Fruit fly (Drosophila melanogaster) whole organism, wandering third instar larva: ENCODE results near the gene CG31624.
A peak's percentile ranks its signal among the peaks of the same experiment; 100 is the strongest.

Experiments used
- Abd-B ChIP-seq: fragments of >200 bp; optimal IDR thresholded peaks from 2 replicates; lab custom pipeline; 2017; ENCODE audit warnings: missing biosample characterization, missing genetic modification characterization
- CG32264 ChIP-seq: fragments of 200-800 bp; sonication (Bioruptor generic); optimal IDR thresholded peaks from 2 replicates; lab custom pipeline; 2016; ENCODE audit warnings: missing biosample characterization, missing genetic modification characterization
- CG9705 ChIP-seq: fragments of 200-800 bp; sonication (Bioruptor generic); optimal IDR thresholded peaks from 2 replicates; lab custom pipeline; 2018; ENCODE audit warnings: missing biosample characterization, mild to moderate bottlenecking, missing genetic modification characterization
- Dfd ChIP-seq: fragments of >200 bp; optimal IDR thresholded peaks from 2 replicates; lab custom pipeline; 2017; ENCODE audit warnings: missing biosample characterization, missing genetic modification characterization
- Dif ChIP-seq: fragments of 200-275, 200-300 bp; sonication (Bioruptor generic); optimal IDR thresholded peaks from 2 replicates; lab custom pipeline; 2018; ENCODE audit warnings: missing biosample characterization, missing genetic modification characterization; ENCODE audit not compliant: partially characterized antibody
- GATAd ChIP-seq: sonication (Bioruptor generic); optimal IDR thresholded peaks from 2 replicates; lab custom pipeline; 2016; ENCODE audit warnings: missing biosample characterization, missing genetic modification characterization
- HLH106 ChIP-seq: fragments of 200-800 bp; optimal IDR thresholded peaks from 3 replicates; lab custom pipeline; 2019; ENCODE audit warnings: missing biosample characterization, mild to moderate bottlenecking, missing genetic modification characterization, moderate library complexity
- Hnf4 ChIP-seq: fragments of 200-800 bp; sonication (Bioruptor generic); optimal IDR thresholded peaks from 2 replicates; lab custom pipeline; 2016; ENCODE audit warnings: missing biosample characterization, mild to moderate bottlenecking, missing genetic modification characterization
- Hr78 ChIP-seq: fragments of >200 bp; optimal IDR thresholded peaks from 2 replicates; lab custom pipeline; 2017; ENCODE audit warnings: missing biosample characterization, missing genetic modification characterization
- Hr83 ChIP-seq: fragments of 200-300 bp; sonication (Bioruptor generic); optimal IDR thresholded peaks from 2 replicates; lab custom pipeline; 2016; ENCODE audit warnings: missing biosample characterization, mild to moderate bottlenecking, missing genetic modification characterization, moderate library complexity; ENCODE audit not compliant: poor library complexity, severe bottlenecking
- Mio ChIP-seq: sonication (Bioruptor generic); optimal IDR thresholded peaks from 2 replicates; lab custom pipeline; 2016; ENCODE audit warnings: missing biosample characterization, missing genetic modification characterization
- Myc ChIP-seq: fragments of >200 bp; optimal IDR thresholded peaks from 2 replicates; lab custom pipeline; 2017
- N ChIP-seq: fragments of >200 bp; optimal IDR thresholded peaks from 2 replicates; lab custom pipeline; 2018; ENCODE audit warnings: missing biosample characterization, missing external identifiers, missing genetic modification characterization
- OdsH ChIP-seq: fragments of 200-800 bp; sonication (Bioruptor generic); optimal IDR thresholded peaks from 2 replicates; lab custom pipeline; 2016; ENCODE audit warnings: missing biosample characterization, mild to moderate bottlenecking, missing genetic modification characterization
- Rel ChIP-seq, 2 experiments: fragments of 200-800 bp; sonication (Bioruptor generic) in 1 of 2; optimal IDR thresholded peaks; 2 replicates in 1 of 2; 3 replicates in 1 of 2; lab custom pipeline; 2016 to 2019; ENCODE audit warnings: mild to moderate bottlenecking in 2 of 2, missing biosample characterization in 2 of 2, missing genetic modification characterization in 2 of 2, moderate library complexity in 1 of 2
- Vsx2 ChIP-seq: fragments of 200-300, 225-300 bp; sonication (Bioruptor generic); optimal IDR thresholded peaks from 2 replicates; lab custom pipeline; 2018; ENCODE audit warnings: missing biosample characterization, missing genetic modification characterization; ENCODE audit not compliant: partially characterized antibody
- br ChIP-seq: fragments of 200-800 bp; sonication (Bioruptor generic); optimal IDR thresholded peaks from 2 replicates; lab custom pipeline; 2016; ENCODE audit warnings: missing biosample characterization, missing genetic modification characterization
- brk ChIP-seq: fragments of 200-800 bp; sonication (Bioruptor generic); optimal IDR thresholded peaks from 2 replicates; lab custom pipeline; 2016; ENCODE audit warnings: missing biosample characterization, mild to moderate bottlenecking, missing genetic modification characterization
- dl ChIP-seq, 2 experiments: fragments of 175-275, 200-275 bp in 1 of 2; fragments of 200-275 bp in 1 of 2; sonication (Bioruptor generic); optimal IDR thresholded peaks; lab custom pipeline; 2018; ENCODE audit warnings: mild to moderate bottlenecking in 2 of 2, missing biosample characterization in 2 of 2, missing genetic modification characterization in 2 of 2, moderate library complexity in 2 of 2; ENCODE audit not compliant: partially characterized antibody in 2 of 2, insufficient read depth in 1 of 2
- dmrt93B ChIP-seq: fragments of 200-800 bp; sonication (Bioruptor generic); optimal IDR thresholded peaks from 2 replicates; lab custom pipeline; 2018; ENCODE audit warnings: missing biosample characterization, mild to moderate bottlenecking, missing genetic modification characterization
- dsf ChIP-seq: sonication (Bioruptor generic); optimal IDR thresholded peaks from 2 replicates; lab custom pipeline; 2016; ENCODE audit warnings: missing biosample characterization, missing genetic modification characterization, borderline replicate concordance
- ey ChIP-seq: fragments of 200-800 bp; sonication (Bioruptor generic); optimal IDR thresholded peaks from 2 replicates; lab custom pipeline; 2016; ENCODE audit warnings: missing biosample characterization, missing genetic modification characterization
- foxo ChIP-seq, 2 experiments: fragments of 200-800 bp; sonication (Bioruptor generic); optimal IDR thresholded peaks; 2 replicates in 1 of 2; 3 replicates in 1 of 2; lab custom pipeline; 2016 to 2017; ENCODE audit warnings: missing biosample characterization in 2 of 2, missing genetic modification characterization in 2 of 2
- fru ChIP-seq: fragments of 200-800 bp; sonication (Bioruptor generic); optimal IDR thresholded peaks from 3 replicates; lab custom pipeline; 2016; ENCODE audit warnings: missing biosample characterization, mild to moderate bottlenecking, missing genetic modification characterization
- h ChIP-seq: fragments of 200-800 bp; sonication (Bioruptor generic); optimal IDR thresholded peaks from 3 replicates; lab custom pipeline; 2016; ENCODE audit warnings: missing biosample characterization, mild to moderate bottlenecking, missing genetic modification characterization
- jim ChIP-seq: fragments of 175-275, 200-325 bp; sonication (Bioruptor generic); optimal IDR thresholded peaks from 2 replicates; lab custom pipeline; 2016; ENCODE audit warnings: missing biosample characterization, mild to moderate bottlenecking, missing genetic modification characterization
- lola ChIP-seq: fragments of >200 bp; optimal IDR thresholded peaks from 2 replicates; lab custom pipeline; 2017; ENCODE audit warnings: missing biosample characterization, missing genetic modification characterization
- pan ChIP-seq: fragments of >200 bp; optimal IDR thresholded peaks from 2 replicates; lab custom pipeline; 2017
- psq ChIP-seq: fragments of 200-800 bp; sonication (Bioruptor generic); optimal IDR thresholded peaks from 3 replicates; lab custom pipeline; 2017; ENCODE audit warnings: missing biosample characterization, mild to moderate bottlenecking, missing genetic modification characterization, moderate library complexity
- rgr ChIP-seq: fragments of 200-800 bp; sonication (Bioruptor generic); optimal IDR thresholded peaks from 3 replicates; lab custom pipeline; 2016; ENCODE audit warnings: missing biosample characterization, mild to moderate bottlenecking, missing genetic modification characterization
- sage ChIP-seq: fragments of 200-800 bp; sonication (Bioruptor generic); optimal IDR thresholded peaks from 2 replicates; lab custom pipeline; 2016; ENCODE audit warnings: missing biosample characterization, mild to moderate bottlenecking, missing genetic modification characterization
- sv ChIP-seq: fragments of 200-800 bp; sonication (Bioruptor generic); optimal IDR thresholded peaks from 3 replicates; lab custom pipeline; 2016; ENCODE audit warnings: missing biosample characterization, missing genetic modification characterization
- tai ChIP-seq: sonication (Bioruptor generic); optimal IDR thresholded peaks from 2 replicates; lab custom pipeline; 2016; ENCODE audit warnings: missing biosample characterization, missing genetic modification characterization
- woc ChIP-seq: sonication (Bioruptor generic); optimal IDR thresholded peaks from 2 replicates; lab custom pipeline; 2016; ENCODE audit warnings: missing biosample characterization, mild to moderate bottlenecking, missing genetic modification characterization

The CG31624 gene

DNA sequence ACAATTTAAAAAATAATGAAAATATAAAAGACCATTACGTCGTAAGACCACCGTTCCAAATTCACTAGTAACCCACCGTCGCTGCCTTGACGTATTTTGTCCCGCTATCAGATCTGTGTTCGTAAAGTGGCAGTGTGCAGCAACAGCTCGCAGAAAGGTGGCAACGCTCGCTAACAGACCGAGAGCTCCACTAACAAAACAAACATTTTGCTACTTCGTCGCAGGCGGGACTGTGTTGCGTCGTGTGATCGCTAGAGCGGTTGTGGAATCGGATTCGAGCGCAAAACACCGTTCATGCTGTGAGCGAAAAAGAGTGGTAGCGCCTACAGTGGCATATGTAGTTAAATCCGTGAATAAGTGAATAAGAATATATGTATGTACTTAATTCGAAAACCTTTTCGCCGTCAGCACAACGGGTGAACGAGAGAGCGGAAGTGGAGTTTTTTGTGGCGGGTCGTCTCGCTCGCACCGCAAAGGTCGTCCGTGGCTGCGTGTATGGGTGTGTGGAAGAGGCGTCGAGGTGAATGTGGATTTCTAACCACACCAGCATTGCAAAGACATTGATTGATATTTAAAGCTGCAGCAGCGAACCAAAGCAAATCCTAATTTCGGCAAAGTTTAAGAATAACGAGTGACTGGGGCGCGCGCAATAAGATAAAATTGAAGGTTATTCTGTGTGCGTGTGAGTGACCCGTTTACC is 37.0 kb upstream of the CG31624 start, which contains the start of gene Hr39:
Hr39 (plus strand) TSS at position 203 of the 700 bp plus-strand sequence.
- peak; percentile 18 for TF ChIP-seq HLH106 (tag; lab: Kevin White, UChicago)
- TF ChIP-seq dl (GFP tag; optimal IDR thresholded peaks at IDR 0.05; lab: Kevin White, UChicago; ENCODE audit: insufficient read depth in 1 of 2, partially characterized antibody in 2 of 2): peak in 1 of 2 experiments; percentile 21
- peak; percentile 53 for TF ChIP-seq Vsx2 (GFP tag; lab: Kevin White, UChicago)
- TF ChIP-seq fru (GFP tag; lab: Kevin White, UChicago): peak; percentile 4
- peak; percentile 1 for TF ChIP-seq Myc (lab: Kevin White, UChicago)
- no peak for TF ChIP-seq N (GFP tag; lab: Kevin White, UChicago)
- no peak for TF ChIP-seq psq (GFP tag; lab: Kevin White, UChicago)
- TF ChIP-seq woc (GFP tag; lab: Kevin White, UChicago): no peak
- TF ChIP-seq Rel (GFP tag; optimal IDR thresholded peaks at IDR 0.05; lab: Kevin White, UChicago): no peak
- peak; percentile 38 for TF ChIP-seq Rel (tag; optimal IDR thresholded peaks at IDR 0.05; lab: Kevin White, UChicago)
- no peak for TF ChIP-seq lola (GFP tag; lab: Kevin White, UChicago)
- peak; percentile 16 for TF ChIP-seq OdsH (GFP tag; lab: Kevin White, UChicago)
- TF ChIP-seq ey: no peak
- peak; percentile 24 for TF ChIP-seq Dif (GFP tag; lab: Kevin White, UChicago)
- TF ChIP-seq Hr83: peak; percentile 85
- TF ChIP-seq, all 38 proteins: peak for 9

- TF ChIP-seq CG9705: no peak
- no peak for TF ChIP-seq rgr
- TF ChIP-seq dsf (GFP tag; lab: Kevin White, UChicago): no peak
- TF ChIP-seq foxo (GFP tag; optimal IDR thresholded peaks at IDR 0.05; lab: Kevin White, UChicago): no peak
- TF ChIP-seq Hnf4 (GFP tag; lab: Kevin White, UChicago): no peak
- TF ChIP-seq dmrt93B (GFP tag; lab: Kevin White, UChicago): no peak
- no peak for TF ChIP-seq Myc (lab: Kevin White, UChicago)
- TF ChIP-seq fru (GFP tag; lab: Kevin White, UChicago): no peak
- TF ChIP-seq pan: no peak
- TF ChIP-seq tai (GFP tag; lab: Kevin White, UChicago): no peak
- no peak for TF ChIP-seq woc (GFP tag; lab: Kevin White, UChicago)
- TF ChIP-seq GATAd (GFP tag; lab: Kevin White, UChicago): no peak
- no peak for TF ChIP-seq Hr78
- TF ChIP-seq ey: no peak
- TF ChIP-seq dl (GFP tag; optimal IDR thresholded peaks at IDR 0.05; lab: Kevin White, UChicago; ENCODE audit: insufficient read depth in 1 of 2, partially characterized antibody in 2 of 2): no peak
- TF ChIP-seq Abd-B (GFP tag; lab: Kevin White, UChicago): no peak
- TF ChIP-seq CG32264 (GFP tag; lab: Kevin White, UChicago): no peak
- TF ChIP-seq sv (GFP tag; lab: Kevin White, UChicago): no peak
Observed at dm6 chr2L:21236633-21237032, 36.5 kb upstream of the CG31624 start, which contains the start of gene CG31626. TSS of gene CG31626 (minus strand) at chr2L:21236733.

DNA sequence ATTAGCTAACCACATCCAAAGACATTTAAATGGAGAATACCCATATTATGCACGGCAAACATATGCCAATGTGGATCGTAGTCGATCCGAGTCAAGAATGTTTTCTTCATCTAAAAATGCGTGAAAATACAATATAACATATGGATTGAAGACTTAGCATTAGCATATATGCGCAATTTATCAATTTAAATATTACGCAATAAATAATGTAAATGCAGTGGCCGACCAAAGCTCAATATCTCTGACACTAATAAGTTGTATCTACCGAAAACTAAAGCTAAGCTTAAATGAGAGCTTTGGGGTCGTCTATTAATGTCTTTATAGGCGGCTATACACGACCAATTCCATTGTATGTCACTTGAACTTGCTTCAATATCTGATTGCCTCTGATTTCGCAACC is 35.3 kb upstream of the CG31624 start:
- TF ChIP-seq Vsx2 (GFP tag; lab: Kevin White, UChicago) (no peak), fru (GFP tag; lab: Kevin White, UChicago) (no peak), Mio (GFP tag; lab: Kevin White, UChicago) (no peak), Dfd (GFP tag; lab: Kevin White, UChicago) (no peak), psq (GFP tag; lab: Kevin White, UChicago) (no peak), br (GFP tag; lab: Kevin White, UChicago) (no peak), h (GFP tag; lab: Kevin White, UChicago) (no peak), Hnf4 (GFP tag; lab: Kevin White, UChicago) (no peak), dsf (GFP tag; lab: Kevin White, UChicago) (no peak), foxo (GFP tag; optimal IDR thresholded peaks at IDR 0.05; lab: Kevin White, UChicago) (no peak), lola (GFP tag; lab: Kevin White, UChicago) (no peak), Dif (GFP tag; lab: Kevin White, UChicago) (no peak), jim (GFP tag; lab: Kevin White, UChicago) (no peak), rgr (no peak), brk (GFP tag; lab: Kevin White, UChicago) (no peak), sage (GFP tag; lab: Kevin White, UChicago) (no peak)
